Fruit fly (Drosophila melanogaster) whole organism, embryonic: ENCODE measurements around the gene CG15880.

Experiments used
- Abd-B ChIP-seq: fragments of 200-800 bp; sonication (Bioruptor generic); optimal IDR thresholded peaks from 2 replicates; lab custom pipeline; 2018; ENCODE audit warnings: missing biosample characterization, mild to moderate bottlenecking, missing genetic modification characterization, moderate library complexity
- CG10543 ChIP-seq: fragments of 200-800 bp; sonication (Bioruptor generic); optimal IDR thresholded peaks from 3 replicates; lab custom pipeline; 2017; ENCODE audit warnings: missing biosample characterization, mild to moderate bottlenecking, missing genetic modification characterization, moderate library complexity
- CG12769 ChIP-seq: fragments of 200-800 bp; sonication (Bioruptor generic); optimal IDR thresholded peaks from 2 replicates; lab custom pipeline; 2019; ENCODE audit warnings: missing biosample characterization, mild to moderate bottlenecking, missing genetic modification characterization, moderate library complexity
- CG12942 ChIP-seq: fragments of 200-800 bp; sonication (Bioruptor generic); optimal IDR thresholded peaks from 3 replicates; lab custom pipeline; 2016; ENCODE audit warnings: missing biosample characterization, missing genetic modification characterization
- CG13123 ChIP-seq: fragments of 200-800 bp; sonication (Bioruptor generic); optimal IDR thresholded peaks from 2 replicates; lab custom pipeline; 2016; ENCODE audit warnings: missing biosample characterization, missing genetic modification characterization
- CG2120 ChIP-seq: fragments of 200-800 bp; sonication (Bioruptor generic); optimal IDR thresholded peaks from 3 replicates; lab custom pipeline; 2016; ENCODE audit warnings: missing biosample characterization, missing genetic modification characterization
- CG2199 ChIP-seq: fragments of 200-800 bp; sonication (Bioruptor generic); IDR thresholded peaks from 3 replicates; pipeline ENCODE4 v1.3.6; 2022; ENCODE audit warnings: missing biosample characterization, missing genetic modification characterization
- CG30020 ChIP-seq: fragments of 200-800 bp; optimal IDR thresholded peaks from 2 replicates; lab custom pipeline; 2019; ENCODE audit warnings: missing biosample characterization, mild to moderate bottlenecking, missing genetic modification characterization, moderate library complexity
- CG31365 ChIP-seq: fragments of 200-800 bp; sonication (Bioruptor generic); optimal IDR thresholded peaks from 2 replicates; lab custom pipeline; 2018; ENCODE audit warnings: missing biosample characterization, mild to moderate bottlenecking, missing genetic modification characterization
- CG3281 ChIP-seq: fragments of 200-800 bp; sonication (Bioruptor generic); optimal IDR thresholded peaks from 3 replicates; lab custom pipeline; 2017; ENCODE audit warnings: missing biosample characterization, mild to moderate bottlenecking, missing genetic modification characterization
- CG43689 ChIP-seq: fragments of 200-800 bp; sonication (Bioruptor generic); IDR thresholded peaks from 2 replicates; pipeline ENCODE4 v1.3.6; 2022; ENCODE audit warnings: missing biosample characterization, missing genetic modification characterization
- CG4707 ChIP-seq: fragments of 200-800 bp; sonication (Bioruptor generic); optimal IDR thresholded peaks from 2 replicates; lab custom pipeline; 2018; ENCODE audit warnings: missing biosample characterization, mild to moderate bottlenecking, missing genetic modification characterization, moderate library complexity
- CG5245 ChIP-seq: fragments of 200-800 bp; sonication (Bioruptor generic); optimal IDR thresholded peaks from 3 replicates; lab custom pipeline; 2016; ENCODE audit warnings: missing biosample characterization, missing genetic modification characterization
- CG5953 ChIP-seq: fragments of 200-800 bp; sonication (Bioruptor generic); IDR thresholded peaks from 2 replicates; pipeline ENCODE4 v1.3.6; 2022; ENCODE audit warnings: missing biosample characterization, missing genetic modification characterization
- CG7786 ChIP-seq: fragments of 200-800 bp; sonication (Bioruptor generic); optimal IDR thresholded peaks from 2 replicates; lab custom pipeline; 2016; ENCODE audit warnings: missing biosample characterization, missing genetic modification characterization
- CG7839 ChIP-seq: fragments of 200-800 bp; sonication (Bioruptor generic); optimal IDR thresholded peaks from 3 replicates; lab custom pipeline; 2018; ENCODE audit warnings: missing biosample characterization, mild to moderate bottlenecking, missing genetic modification characterization, moderate library complexity
- CG9437 ChIP-seq: fragments of 200-800 bp; sonication (Bioruptor generic); optimal IDR thresholded peaks from 2 replicates; lab custom pipeline; 2018; ENCODE audit warnings: missing biosample characterization, mild to moderate bottlenecking, missing genetic modification characterization
- CG9797 ChIP-seq: fragments of 200-800 bp; sonication (Bioruptor generic); optimal IDR thresholded peaks from 3 replicates; lab custom pipeline; 2018; ENCODE audit warnings: missing biosample characterization, mild to moderate bottlenecking, missing genetic modification characterization
- CTCF ChIP-seq: fragments of 200-800 bp; sonication (Bioruptor generic); optimal IDR thresholded peaks from 2 replicates; lab custom pipeline; 2017; ENCODE audit warnings: missing biosample characterization, mild to moderate bottlenecking, missing genetic modification characterization, moderate library complexity
- Chrac-16 ChIP-seq: fragments of 200-800 bp; sonication (Bioruptor generic); optimal IDR thresholded peaks from 3 replicates; lab custom pipeline; 2016; ENCODE audit warnings: missing biosample characterization, missing genetic modification characterization
- Dbx ChIP-seq: fragments of 200-800 bp; sonication (Bioruptor generic); IDR thresholded peaks from 3 replicates; pipeline ENCODE4 v1.3.6; 2022; ENCODE audit warnings: missing biosample characterization, missing genetic modification characterization
- Dll ChIP-seq: fragments of 200-800 bp; sonication (Bioruptor generic); IDR thresholded peaks from 4 replicates; pipeline ENCODE4 v1.3.6; 2022; ENCODE audit warnings: missing biosample characterization, missing genetic modification characterization; ENCODE audit not compliant: partially characterized antibody
- Fer1 ChIP-seq: fragments of 200-800 bp; sonication (Bioruptor generic); optimal IDR thresholded peaks from 2 replicates; lab custom pipeline; 2017; ENCODE audit warnings: missing biosample characterization, mild to moderate bottlenecking, missing genetic modification characterization
- Fer3 ChIP-seq: fragments of 200-800 bp; sonication (Bioruptor generic); optimal IDR thresholded peaks from 2 replicates; lab custom pipeline; 2018; ENCODE audit warnings: missing biosample characterization, mild to moderate bottlenecking, missing genetic modification characterization, moderate library complexity
- Hr78 ChIP-seq, 2 experiments: fragments of 200-800 bp in 1 of 2; fragments of >200 bp in 1 of 2; sonication (Bioruptor generic) in 1 of 2; optimal IDR thresholded peaks; 2 replicates each; lab custom pipeline; 2017 to 2019; ENCODE audit warnings: missing biosample characterization in 2 of 2, missing genetic modification characterization in 2 of 2, mild to moderate bottlenecking in 1 of 2, moderate library complexity in 1 of 2
- Lhr ChIP-seq: fragments of 200-800 bp; sonication (Bioruptor generic); optimal IDR thresholded peaks from 3 replicates; lab custom pipeline; 2017; ENCODE audit warnings: mild to moderate bottlenecking, missing biosample characterization, missing genetic modification reagents, missing genetic modification characterization
- Lim3 ChIP-seq: fragments of 200-800 bp; sonication (Bioruptor generic); IDR thresholded peaks from 2 replicates; pipeline ENCODE4 v1.3.6; 2022; ENCODE audit warnings: missing biosample characterization, missing genetic modification characterization
- PHDP ChIP-seq: fragments of 200-800 bp; sonication (Bioruptor generic); optimal IDR thresholded peaks from 3 replicates; lab custom pipeline; 2018; ENCODE audit warnings: missing biosample characterization, mild to moderate bottlenecking, missing genetic modification characterization, moderate library complexity
- Sry-β ChIP-seq: fragments of 200-800 bp; sonication (Bioruptor generic); optimal IDR thresholded peaks from 2 replicates; lab custom pipeline; 2018; ENCODE audit warnings: missing biosample characterization, mild to moderate bottlenecking, missing genetic modification characterization, moderate library complexity
- Vsx1 ChIP-seq: fragments of 200-800 bp; sonication (Bioruptor generic); optimal IDR thresholded peaks from 2 replicates; lab custom pipeline; 2017; ENCODE audit warnings: missing biosample characterization, mild to moderate bottlenecking, missing genetic modification characterization, missing genetic modification reagents
- YL-1 ChIP-seq: fragments of 200-800 bp; sonication (Bioruptor generic); optimal IDR thresholded peaks from 3 replicates; lab custom pipeline; 2017; ENCODE audit warnings: missing biosample characterization, mild to moderate bottlenecking, missing genetic modification characterization
- ab ChIP-seq: fragments of 200-800 bp; sonication (Bioruptor generic); optimal IDR thresholded peaks from 2 replicates; lab custom pipeline; 2016; ENCODE audit warnings: missing biosample characterization, missing genetic modification characterization
- amos ChIP-seq: fragments of 200-800 bp; sonication (Bioruptor generic); IDR thresholded peaks from 2 replicates; pipeline ENCODE4 v1.3.6; 2022; ENCODE audit warnings: missing biosample characterization, missing genetic modification characterization; ENCODE audit not compliant: partially characterized antibody
- chm ChIP-seq: fragments of 200-800 bp; sonication (Bioruptor generic); IDR thresholded peaks from 2 replicates; pipeline ENCODE4 v1.3.6; 2022; ENCODE audit warnings: missing biosample characterization, missing genetic modification characterization
- dysf ChIP-seq: fragments of 200-800 bp; sonication (Bioruptor generic); IDR thresholded peaks from 3 replicates; pipeline ENCODE4 v1.3.6; 2022; ENCODE audit warnings: missing biosample characterization, missing genetic modification characterization
- eve ChIP-seq, 2 experiments: fragments of >200 bp; optimal IDR thresholded peaks; 2 replicates each; lab custom pipeline; 2017; ENCODE audit warnings: missing biosample characterization in 2 of 2, missing genetic modification characterization in 2 of 2
- gsb ChIP-seq: fragments of 200-800 bp; sonication (Bioruptor generic); IDR thresholded peaks from 2 replicates; pipeline ENCODE4 v1.3.6; 2022; ENCODE audit warnings: missing biosample characterization, missing genetic modification characterization
- lbe ChIP-seq: fragments of 200-800 bp; sonication (Bioruptor generic); optimal IDR thresholded peaks from 2 replicates; lab custom pipeline; 2016; ENCODE audit warnings: missing biosample characterization, mild to moderate bottlenecking, missing genetic modification characterization
- lmd ChIP-seq: fragments of 200-800 bp; sonication (Bioruptor generic); IDR thresholded peaks from 2 replicates; pipeline ENCODE4 v1.3.6; 2022; ENCODE audit warnings: missing biosample characterization, missing genetic modification characterization
- p53 ChIP-seq: fragments of 200-800 bp; sonication (Bioruptor generic); optimal IDR thresholded peaks from 2 replicates; lab custom pipeline; 2016; ENCODE audit warnings: missing biosample characterization, missing genetic modification characterization
- phol ChIP-seq: fragments of 200-800 bp; sonication (Bioruptor generic); optimal IDR thresholded peaks from 3 replicates; lab custom pipeline; 2018; ENCODE audit warnings: missing biosample characterization, mild to moderate bottlenecking, missing genetic modification characterization, moderate library complexity
- pros ChIP-seq: fragments of 200-800 bp; sonication (Bioruptor generic); optimal IDR thresholded peaks from 3 replicates; lab custom pipeline; 2019; ENCODE audit warnings: missing biosample characterization, mild to moderate bottlenecking, missing genetic modification characterization, moderate library complexity
- pzg ChIP-seq: fragments of 200-800 bp; sonication (Bioruptor generic); optimal IDR thresholded peaks from 3 replicates; lab custom pipeline; 2018; ENCODE audit warnings: missing biosample characterization, mild to moderate bottlenecking, missing genetic modification characterization, moderate library complexity
- sima ChIP-seq: fragments of 200-800 bp; sonication (Bioruptor generic); optimal IDR thresholded peaks from 2 replicates; lab custom pipeline; 2016; ENCODE audit warnings: missing biosample characterization, missing genetic modification characterization
- slp2 ChIP-seq: fragments of 200-800 bp; sonication (Bioruptor generic); optimal IDR thresholded peaks from 2 replicates; lab custom pipeline; 2016; ENCODE audit warnings: missing biosample characterization, missing genetic modification characterization
- sna ChIP-seq: fragments of 200-800 bp; sonication (Bioruptor generic); IDR thresholded peaks from 2 replicates; pipeline ENCODE4 v1.3.6; 2022; ENCODE audit warnings: missing biosample characterization, missing genetic modification characterization; ENCODE audit not compliant: partially characterized antibody
- sqz ChIP-seq: fragments of 200-800 bp; sonication (Bioruptor generic); optimal IDR thresholded peaks from 3 replicates; lab custom pipeline; 2018; ENCODE audit warnings: missing biosample characterization, mild to moderate bottlenecking, missing genetic modification characterization
- tna ChIP-seq: fragments of 200-800 bp; sonication (Bioruptor generic); IDR thresholded peaks from 2 replicates; pipeline ENCODE4 v1.3.6; 2022; ENCODE audit warnings: missing biosample characterization, missing genetic modification characterization; ENCODE audit not compliant: partially characterized antibody
- tx ChIP-seq: fragments of 200-800 bp; sonication (Bioruptor generic); optimal IDR thresholded peaks from 2 replicates; lab custom pipeline; 2016; ENCODE audit warnings: missing biosample characterization, missing genetic modification characterization
- vnd ChIP-seq: fragments of 200-800 bp; sonication (Bioruptor generic); IDR thresholded peaks from 3 replicates; pipeline ENCODE4 v1.3.6; 2022; ENCODE audit warnings: missing biosample characterization, missing genetic modification characterization; ENCODE audit not compliant: partially characterized antibody

The CG15880 gene

dm6 chr2L:850727-851257 is 33.0 kb upstream of the CG15880 start, which contains the start of gene drongo:
TSS of gene drongo (minus strand) at chr2L:851071.
- TF ChIP-seq Fer3 (tag; lab: Kevin White, UChicago) (peak; percentile 23), CG9797 (GFP tag; lab: Kevin White, UChicago) (peak; percentile 97), CG7839 (tag; lab: Kevin White, UChicago) (peak; percentile 11), Sry-β (GFP tag; lab: Kevin White, UChicago) (peak; percentile 7), pzg (GFP tag; lab: Kevin White, UChicago) (peak; percentile 98), CG3281 (peak; percentile 41), CG7786 (no peak), Abd-B (GFP tag; lab: Kevin White, UChicago) (no peak), vnd (GFP tag; lab: Robert Waterston, UW) (no peak), CG2199 (GFP tag; lab: Robert Waterston, UW) (peak; percentile 73; the same call in 1 of the 3 replicates), CG30020 (tag; lab: Kevin White, UChicago) (peak; percentile 44), Fer1 (GFP tag; lab: Kevin White, UChicago) (peak; percentile 54), CG13123 (no peak), YL-1 (GFP tag; lab: Kevin White, UChicago) (peak; percentile 37), CG31365 (peak; percentile 6), gsb (GFP tag; lab: Robert Waterston, UW) (no peak), pros (GFP tag; lab: Kevin White, UChicago) (peak; percentile 42), Chrac-16 (no peak), CG10543 (GFP tag; lab: Kevin White, UChicago) (peak; percentile 76), lbe (GFP tag; lab: Kevin White, UChicago) (no peak), sima (GFP tag; lab: Kevin White, UChicago) (no peak), sna (GFP tag; lab: Robert Waterston, UW) (peak; percentile 52; the same call in 1 of the 2 replicates), eve (GFP tag; optimal IDR thresholded peaks at IDR 0.05; lab: Kevin White, UChicago) (no peak), CG43689 (0 out of 2 replicates have a peak, but pooled peaks have one; percentile 10), CG12942 (GFP tag; lab: Kevin White, UChicago) (no peak), slp2 (GFP tag; lab: Kevin White, UChicago) (no peak), tx (no peak), amos (GFP tag; lab: Robert Waterston, UW) (peak; percentile 58; the same call in 1 of the 2 replicates), Dbx (GFP tag; lab: Robert Waterston, UW) (peak; percentile 48; the same call in 2 of the 3 replicates), CG4707 (GFP tag; lab: Kevin White, UChicago) (peak; percentile 38), CG9437 (peak; percentile 28), tna (peak; percentile 50; the same call in 1 of the 2 replicates), p53 (peak; percentile 50), Vsx1 (GFP tag; lab: Kevin White, UChicago) (peak; percentile 9), Lim3 (GFP tag; lab: Robert Waterston, UW) (no peak), chm (GFP tag; lab: Robert Waterston, UW) (peak; percentile 87), sqz (GFP tag; lab: Kevin White, UChicago) (peak; percentile 39), CTCF (GFP tag; lab: Kevin White, UChicago) (peak; percentile 45), dysf (GFP tag; lab: Robert Waterston, UW) (no peak), PHDP (tag; lab: Kevin White, UChicago) (peak; percentile 55), CG2120 (GFP tag; lab: Kevin White, UChicago) (peak; percentile 50), CG5953 (peak; percentile 47; the same call in 1 of the 2 replicates), Lhr (peak; percentile 87), CG12769 (tag; lab: Kevin White, UChicago) (peak; percentile 69), Hr78 (GFP tag; optimal IDR thresholded peaks at IDR 0.05; lab: Kevin White, UChicago) (peak in 1 of 2 experiments; percentile 46), Dll (GFP tag; lab: Robert Waterston, UW) (peak; percentile 45; the same call in 1 of the 4 replicates), CG5245 (GFP tag; lab: Kevin White, UChicago) (no peak), ab (no peak), lmd (GFP tag; lab: Robert Waterston, UW) (no peak; the same call in 1 of the 2 replicates), phol (tag; lab: Kevin White, UChicago) (peak; percentile 37)
